Worm (Caenorhabditis elegans) whole organism, young adult: ENCODE results near the gene M01H9.4.

ENCODE experiments used
- B0035.1 ChIP-seq: sonication (generic microtip); optimal IDR thresholded peaks from 2 replicates; lab custom pipeline; 2016; ENCODE audit warnings: missing genetic modification characterization, mild to moderate bottlenecking, missing compliant biosample characterization, missing genotype, missing genetic modification reagents
- F22D6.2 ChIP-seq: sonication (generic microtip); optimal IDR thresholded peaks from 2 replicates; lab custom pipeline; 2016; ENCODE audit warnings: mild to moderate bottlenecking, missing genetic modification characterization, missing compliant biosample characterization
- F23B12.7 ChIP-seq: sonication (generic microtip); optimal IDR thresholded peaks from 2 replicates; lab custom pipeline; 2017; ENCODE audit warnings: missing genetic modification characterization, mild to moderate bottlenecking, missing compliant biosample characterization, antibody characterized with exemption, moderate library complexity; ENCODE audit not compliant: insufficient read depth
- F52B5.7 ChIP-seq: sonication (generic microtip); optimal IDR thresholded peaks from 2 replicates; lab custom pipeline; 2016; ENCODE audit warnings: mild to moderate bottlenecking, missing genetic modification characterization, missing compliant biosample characterization
- F55B11.4 ChIP-seq: sonication (generic microtip); optimal IDR thresholded peaks from 2 replicates; lab custom pipeline; 2016; ENCODE audit warnings: missing compliant biosample characterization, missing genetic modification characterization, borderline replicate concordance; ENCODE audit not compliant: insufficient read depth
- K11D2.4 ChIP-seq: fragments of 200-800 bp; sonication (Bioruptor generic); IDR thresholded peaks from 2 replicates; pipeline ENCODE4 v1.3.6; 2022; ENCODE audit warnings: missing genetic modification reagents, missing genetic modification characterization, missing compliant biosample characterization
- K12H6.12 ChIP-seq: fragments of 200-800 bp; sonication (Bioruptor generic); optimal IDR thresholded peaks from 2 replicates; lab custom pipeline; 2018; ENCODE audit warnings: mild to moderate bottlenecking, missing genetic modification characterization, missing compliant biosample characterization
- Y53F4B.3 ChIP-seq: fragments of 200-800 bp; sonication (Bioruptor generic); IDR thresholded peaks from 2 replicates; pipeline ENCODE4 v1.3.6; 2022; ENCODE audit warnings: missing genetic modification reagents, missing genetic modification characterization, missing compliant biosample characterization
- Y67H2A.10 ChIP-seq: fragments of 200-800 bp; sonication (Bioruptor generic); conservative IDR thresholded peaks from 2 replicates; pipeline ENCODE4 v1.3.6; 2022; ENCODE audit warnings: missing genetic modification reagents, missing genetic modification characterization, missing compliant biosample characterization
- Y95B8A.8 ChIP-seq: fragments of 200-800 bp; sonication (Bioruptor generic); IDR thresholded peaks from 2 replicates; pipeline ENCODE4 v1.3.6; 2022; ENCODE audit warnings: missing genetic modification reagents, missing genetic modification characterization, missing compliant biosample characterization
- aptf-2 ChIP-seq: fragments of 200-800 bp; sonication (Bioruptor generic); conservative IDR thresholded peaks from 2 replicates; pipeline ENCODE4 v1.3.6; 2022; ENCODE audit warnings: missing genetic modification reagents, missing genetic modification characterization, missing compliant biosample characterization
- bed-1 ChIP-seq: fragments of 200-800 bp; sonication (Bioruptor generic); IDR thresholded peaks from 2 replicates; pipeline ENCODE4 v1.3.6; 2022; ENCODE audit warnings: missing genetic modification reagents, missing genetic modification characterization, missing compliant biosample characterization
- cebp-1 ChIP-seq, 2 experiments: fragments of 200-800 bp in 1 of 2; sonication (Bioruptor generic) in 1 of 2; sonication (generic microtip) in 1 of 2; IDR thresholded peaks in 1 of 2; optimal IDR thresholded peaks in 1 of 2; 2 replicates each; pipeline versions ENCODE4 v1.3.6 to Lab custom; 2017 to 2022; ENCODE audit warnings: missing compliant biosample characterization in 2 of 2, missing genetic modification characterization in 2 of 2, mild to moderate bottlenecking in 1 of 2, missing genetic modification reagents in 1 of 2, moderate library complexity in 1 of 2
- ceh-100 ChIP-seq: fragments of 200-800 bp; sonication (Bioruptor generic); IDR thresholded peaks from 2 replicates; pipeline ENCODE4 v1.3.6; 2022; ENCODE audit warnings: missing genetic modification reagents, missing genetic modification characterization, missing compliant biosample characterization
- ceh-79 ChIP-seq: sonication (generic microtip); optimal IDR thresholded peaks from 2 replicates; lab custom pipeline; 2017; ENCODE audit warnings: mild to moderate bottlenecking, missing genetic modification characterization, missing compliant biosample characterization
- ceh-91 ChIP-seq: fragments of 200-800 bp; sonication (Bioruptor generic); IDR thresholded peaks from 2 replicates; pipeline ENCODE4 v1.3.6; 2022; ENCODE audit warnings: missing genetic modification reagents, missing genetic modification characterization, missing compliant biosample characterization
- fkh-3 ChIP-seq: sonication (generic microtip); optimal IDR thresholded peaks from 2 replicates; lab custom pipeline; 2016; ENCODE audit warnings: mild to moderate bottlenecking, missing genetic modification characterization, missing compliant biosample characterization
- gei-17 ChIP-seq: fragments of 200-800 bp; sonication (Bioruptor generic); optimal IDR thresholded peaks from 2 replicates; lab custom pipeline; 2018; ENCODE audit warnings: mild to moderate bottlenecking, missing genetic modification characterization, missing compliant biosample characterization
- hlh-26 ChIP-seq: fragments of 200-800 bp; sonication (Bioruptor generic); conservative IDR thresholded peaks from 2 replicates; pipeline ENCODE4 v1.3.6; 2022; ENCODE audit warnings: missing genetic modification reagents, missing genetic modification characterization, missing compliant biosample characterization
- lin-40 ChIP-seq: sonication (generic microtip); optimal IDR thresholded peaks from 2 replicates; lab custom pipeline; 2016; ENCODE audit warnings: missing genetic modification characterization, mild to moderate bottlenecking, missing compliant biosample characterization, missing genotype, missing genetic modification reagents
- lir-1 ChIP-seq: fragments of 200-800 bp; sonication (Bioruptor generic); conservative IDR thresholded peaks from 2 replicates; pipeline ENCODE4 v1.3.6; 2022; ENCODE audit warnings: missing genetic modification reagents, missing genetic modification characterization, missing compliant biosample characterization
- madf-10 ChIP-seq: sonication (generic microtip); optimal IDR thresholded peaks from 2 replicates; lab custom pipeline; 2016; ENCODE audit warnings: mild to moderate bottlenecking, missing genetic modification characterization, missing compliant biosample characterization
- nfya-1 ChIP-seq: sonication (generic microtip); optimal IDR thresholded peaks from 2 replicates; lab custom pipeline; 2017; ENCODE audit warnings: antibody characterized with exemption, missing compliant biosample characterization, missing genetic modification characterization, borderline replicate concordance; ENCODE audit not compliant: insufficient read depth
- nfyb-1 ChIP-seq: fragments of 200-800 bp; sonication (Bioruptor generic); IDR thresholded peaks from 2 replicates; pipeline ENCODE4 v1.3.6; 2022; ENCODE audit warnings: missing genetic modification reagents, missing genetic modification characterization, missing compliant biosample characterization
- pbrm-1 ChIP-seq: fragments of 200-800 bp; sonication (Bioruptor generic); IDR thresholded peaks from 2 replicates; pipeline ENCODE4 v1.3.6; 2022; ENCODE audit warnings: missing genetic modification reagents, missing genetic modification characterization, missing compliant biosample characterization
- rec-8 ChIP-seq, 2 experiments: sonication (generic microtip); optimal IDR thresholded peaks; 2 replicates each; lab custom pipeline; 2016; ENCODE audit warnings: mild to moderate bottlenecking in 2 of 2, missing genetic modification characterization in 2 of 2, missing genetic modification reagents in 2 of 2, missing genotype in 2 of 2, missing biosample characterization in 1 of 2, missing compliant biosample characterization in 1 of 2, moderate library complexity in 1 of 2
- sea-2 ChIP-seq: fragments of 200-800 bp; sonication (Bioruptor generic); IDR thresholded peaks from 2 replicates; pipeline ENCODE4 v1.3.6; 2022; ENCODE audit warnings: missing genetic modification characterization, missing compliant biosample characterization
- snpc-1.1 ChIP-seq: sonication (generic microtip); optimal IDR thresholded peaks from 2 replicates; lab custom pipeline; 2017; ENCODE audit warnings: missing genetic modification characterization, mild to moderate bottlenecking, missing compliant biosample characterization, antibody characterized with exemption, moderate library complexity, missing genotype, missing genetic modification reagents; ENCODE audit not compliant: insufficient read depth
- snpc-3.4 ChIP-seq: sonication (generic microtip); optimal IDR thresholded peaks from 2 replicates; lab custom pipeline; 2017; ENCODE audit warnings: missing genetic modification characterization, mild to moderate bottlenecking, missing compliant biosample characterization, antibody characterized with exemption, moderate library complexity, missing genotype, missing genetic modification reagents
- unc-62 ChIP-seq: fragments of 150-350 bp; optimal IDR thresholded peaks from 2 replicates; lab custom pipeline; 2014; ENCODE audit warnings: missing biosample characterization, missing genetic modification reagents, missing genetic modification characterization
- zim-3 ChIP-seq: sonication (generic microtip); optimal IDR thresholded peaks from 2 replicates; lab custom pipeline; 2017; ENCODE audit warnings: mild to moderate bottlenecking, missing genetic modification characterization, moderate library complexity, missing compliant biosample characterization
- ztf-22 ChIP-seq: fragments of 200-800 bp; sonication (Bioruptor generic); optimal IDR thresholded peaks from 2 replicates; lab custom pipeline; 2018; ENCODE audit warnings: mild to moderate bottlenecking, missing genetic modification characterization, moderate library complexity, missing compliant biosample characterization
- ztf-26 ChIP-seq: sonication (generic microtip); optimal IDR thresholded peaks from 2 replicates; lab custom pipeline; 2017; ENCODE audit warnings: missing genetic modification characterization, missing compliant biosample characterization

The M01H9.4 gene

ce11 chrIV:4439190-4439589 is 43.5 kb downstream of the M01H9.4 start, which contains the start of gene fbxb-74:
Gene fbxb-74 (minus strand): TSS chrIV:4439290.
- no peak for TF ChIP-seq nfyb-1 (GFP tag; lab: Robert Waterston, UW)
- no peak for TF ChIP-seq ztf-26 (tag; lab: Kevin White, UChicago)
- TF ChIP-seq ceh-79 (tag; lab: Kevin White, UChicago): no peak

- TF ChIP-seq nfya-1 (no peak), lin-40 (tag; lab: Kevin White, UChicago) (no peak), F23B12.7 (tag; lab: Kevin White, UChicago) (no peak), K12H6.12 (no peak), ztf-22 (GFP tag; lab: Kevin White, UChicago) (no peak), lir-1 (no peak), ceh-91 (GFP tag; lab: Robert Waterston, UW) (no peak), B0035.1 (no peak), snpc-3.4 (tag; lab: Kevin White, UChicago) (no peak), sea-2 (GFP tag; lab: Robert Waterston, UW) (no peak), zim-3 (tag; lab: Kevin White, UChicago) (no peak), snpc-1.1 (tag; lab: Kevin White, UChicago) (no peak), madf-10 (tag; lab: Kevin White, UChicago) (no peak), Y53F4B.3 (GFP tag; lab: Robert Waterston, UW) (no peak), gei-17 (no peak), F22D6.2 (tag; lab: Kevin White, UChicago) (no peak), F55B11.4 (no peak)
Measured at ce11 chrIV:4437825-4438224, 44.9 kb downstream of the M01H9.4 start.

ce11 chrIV:4434441-4435084 is 48.1 kb downstream of the M01H9.4 start, which contains the start of the genes R08C7.8 and R08C7.4:
Gene R08C7.8 (minus strand): TSS chrIV:4434541.
Gene R08C7.4 (plus strand): TSS chrIV:4435034.
- TF ChIP-seq Y95B8A.8 (GFP tag; lab: Robert Waterston, UW) (no peak), F52B5.7 (tag; lab: Kevin White, UChicago) (no peak), ceh-100 (no peak), pbrm-1 (GFP tag; lab: Robert Waterston, UW) (no peak), bed-1 (GFP tag; lab: Robert Waterston, UW) (no peak), K11D2.4 (GFP tag; lab: Robert Waterston, UW) (no peak), cebp-1 (GFP tag; IDR thresholded peaks at IDR 0.05; lab: Robert Waterston, UW) (no peak), cebp-1 (tag; optimal IDR thresholded peaks at IDR 0.05; lab: Kevin White, UChicago) (no peak), ceh-79 (tag; lab: Kevin White, UChicago) (no peak), rec-8 (tag; optimal IDR thresholded peaks at IDR 0.05; lab: Kevin White, UChicago) (no peak), hlh-26 (no peak), fkh-3 (tag; lab: Kevin White, UChicago) (no peak), ceh-91 (GFP tag; lab: Robert Waterston, UW) (no peak), zim-3 (tag; lab: Kevin White, UChicago) (no peak), aptf-2 (GFP tag; lab: Robert Waterston, UW) (no peak), Y67H2A.10 (GFP tag; lab: Robert Waterston, UW) (no peak), unc-62 (no peak), Y53F4B.3 (GFP tag; lab: Robert Waterston, UW) (no peak)
